Fruit fly (Drosophila melanogaster): ENCODE measurements around the gene CG32447.

DNA sequence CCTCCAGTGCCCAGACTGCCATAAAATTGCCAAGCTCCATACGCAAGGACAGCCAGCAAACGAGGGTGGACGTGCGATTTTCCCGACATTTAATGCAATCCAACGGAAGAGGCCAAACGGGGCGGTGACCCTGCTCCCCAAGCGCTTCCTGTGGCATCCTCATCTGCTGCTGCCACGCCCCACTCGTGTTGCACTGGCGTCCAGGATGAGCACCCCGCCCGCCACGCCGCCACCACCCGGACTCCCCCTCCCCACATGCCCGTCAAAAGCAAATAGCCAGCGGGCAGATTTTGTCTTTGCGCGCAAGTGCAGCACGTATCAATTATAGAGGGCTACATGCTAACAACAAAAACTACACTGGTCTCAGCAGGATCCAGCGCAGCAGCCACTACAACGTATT is 12.1 kb upstream of the CG32447 start:
- no peak for TF ChIP-seq CG11617 (GFP tag; optimal IDR thresholded peaks at IDR 0.05)
- TF ChIP-seq Hr96 (GFP tag; optimal IDR thresholded peaks at IDR 0.05), result no peak
- no peak for TF ChIP-seq CG7045 (GFP tag; optimal IDR thresholded peaks at IDR 0.05)
- no peak for TF ChIP-seq kay (GFP tag; ENCODE audit: borderline replicate concordance)
- TF ChIP-seq cnc (optimal IDR thresholded peaks at IDR 0.05), result no peak
- TF ChIP-seq CG14711 (tag; optimal IDR thresholded peaks at IDR 0.05), result no peak
- TF ChIP-seq tj (GFP tag; optimal IDR thresholded peaks at IDR 0.05), result no peak
- TF ChIP-seq Mnt (GFP tag; optimal IDR thresholded peaks at IDR 0.05), result no peak

All from whole organism, adult.